In genomic region chr2L:13458991-13459731, dm6 we compare ENCODE assay signal across 3 fruit fly cellular contexts.
TF ChIP-seq lines count a peak whose summit lies in the region.

TSS of gene CG42810 (plus strand) at chr2L:13459681.

- TF ChIP-seq CTCF in whole organism, embryonic (GFP tag; optimal IDR thresholded peaks at IDR 0.05; lab: Kevin White, UChicago): peak; percentile 60

TF ChIP-seq in whole organism, adult, 20 proteins besides CTCF, POLR2A, EP300 and RAD21:
- TF ChIP-seq bab1 (GFP tag; optimal IDR thresholded peaks at IDR 0.05; lab: Kevin White, UChicago) (peak; percentile 17), CG14711 (tag; optimal IDR thresholded peaks at IDR 0.05; lab: Kevin White, UChicago) (no peak), CG33017 (tag; optimal IDR thresholded peaks at IDR 0.05; lab: Kevin White, UChicago) (no peak)

TF ChIP-seq in whole organism, embryonic, 481 proteins besides CTCF, POLR2A, EP300 and RAD21:
- peak; percentile 14 for TF ChIP-seq Med (GFP tag; lab: Kevin White, UChicago)
- peak; percentile 85 for TF ChIP-seq scrt (GFP tag; optimal IDR thresholded peaks at IDR 0.05; lab: Kevin White, UChicago)
- TF ChIP-seq CG11560 (tag; IDR thresholded peaks at IDR 0.05; lab: Robert Waterston, UW): no peak
- TF ChIP-seq so (GFP tag; IDR thresholded peaks at IDR 0.05; lab: Robert Waterston, UW): 0 out of 3 replicates have a peak, but pooled peaks have one; percentile 58
- TF ChIP-seq CG11504 (tag; optimal IDR thresholded peaks at IDR 0.05; lab: Kevin White, UChicago): peak; percentile 2
- no peak for TF ChIP-seq CG3065 (GFP tag; optimal IDR thresholded peaks at IDR 0.05; lab: Kevin White, UChicago)
- peak; percentile 90 for TF ChIP-seq ftz-f1 (GFP tag; optimal IDR thresholded peaks at IDR 0.05; lab: Kevin White, UChicago)

TF ChIP-seq in whole organism, wandering third instar larva, 38 proteins besides CTCF, POLR2A, EP300 and RAD21:
- TF ChIP-seq Myc (optimal IDR thresholded peaks at IDR 0.05; lab: Kevin White, UChicago) (peak; percentile 11), Sp1 (GFP tag; optimal IDR thresholded peaks at IDR 0.05; lab: Kevin White, UChicago) (no peak)
